Worm (Caenorhabditis elegans) whole organism, L4 larva: ENCODE measurements around the gene nmat-1.

Experiments
- lin-39 ChIP-seq: fragments of 150-350 bp; optimal IDR thresholded peaks from 2 replicates; lab custom pipeline; 2014; ENCODE audit warnings: missing biosample characterization, missing genetic modification reagents, missing genetic modification characterization
- mxl-2 ChIP-seq: fragments of 200-800 bp; sonication (Bioruptor generic); conservative IDR thresholded peaks from 2 replicates; pipeline ENCODE4 v1.3.6; 2022; ENCODE audit warnings: missing genetic modification reagents, missing genetic modification characterization, missing compliant biosample characterization
- pha-4 ChIP-seq, 2 experiments: fragments of 150-350 bp in 1 of 2; fragments of 200-800 bp in 1 of 2; sonication (Bioruptor generic) in 1 of 2; IDR thresholded peaks in 1 of 2; optimal IDR thresholded peaks in 1 of 2; 2 replicates each; pipeline versions ENCODE4 v1.3.6 to Lab custom; 2014 to 2022; ENCODE audit warnings: missing genetic modification characterization in 2 of 2, missing genetic modification reagents in 2 of 2, missing biosample characterization in 1 of 2, missing compliant biosample characterization in 1 of 2
- snpc-4 ChIP-seq: fragments of 150-350 bp; optimal IDR thresholded peaks from 2 replicates; lab custom pipeline; 2014; ENCODE audit warnings: missing biosample characterization, missing genetic modification characterization
- zfp-2 ChIP-seq: sonication (generic microtip); optimal IDR thresholded peaks from 2 replicates; lab custom pipeline; 2016; ENCODE audit warnings: mild to moderate bottlenecking, missing genetic modification characterization, missing compliant biosample characterization

- TF ChIP-seq pha-4 (GFP tag; IDR thresholded peaks at IDR 0.05; lab: Robert Waterston, UW) (no peak), pha-4 (tag; optimal IDR thresholded peaks at IDR 0.05; lab: Kevin White, UChicago) (no peak), snpc-4 (tag; lab: Kevin White, UChicago) (no peak), lin-39 (tag; lab: Kevin White, UChicago) (no peak), mxl-2 (GFP tag; lab: Robert Waterston, UW) (no peak), zfp-2 (no peak)
These were observed 48.3 kb downstream of the nmat-1 start for ce11 chrX:11969554-11969953.
